Fruit fly (Drosophila melanogaster) whole organism, embryonic: Measurements from ENCODE around the gene CheA75a.

Experiments used
- B-H1 ChIP-seq: fragments of 200-800 bp; sonication (Bioruptor generic); IDR thresholded peaks from 3 replicates; pipeline ENCODE4 v1.3.6; 2022; ENCODE audit warnings: missing biosample characterization, missing genetic modification characterization
- CG11247 ChIP-seq: fragments of 200-800 bp; sonication (Bioruptor generic); IDR thresholded peaks from 2 replicates; pipeline ENCODE4 v1.3.6; 2022; ENCODE audit warnings: missing biosample characterization, missing genetic modification characterization
- CG12071 ChIP-seq: fragments of 200-800 bp; sonication (Bioruptor generic); optimal IDR thresholded peaks from 3 replicates; lab custom pipeline; 2018; ENCODE audit warnings: missing biosample characterization, mild to moderate bottlenecking, missing genetic modification characterization
- CG12299 ChIP-seq: fragments of 200-800 bp; sonication (Bioruptor generic); optimal IDR thresholded peaks from 2 replicates; lab custom pipeline; 2018; ENCODE audit warnings: missing biosample characterization, mild to moderate bottlenecking, missing genetic modification characterization
- CG12942 ChIP-seq: fragments of 200-800 bp; sonication (Bioruptor generic); optimal IDR thresholded peaks from 3 replicates; lab custom pipeline; 2016; ENCODE audit warnings: missing biosample characterization, missing genetic modification characterization
- CG34224 ChIP-seq: fragments of 200-800 bp; sonication (Bioruptor generic); IDR thresholded peaks from 3 replicates; pipeline ENCODE4 v1.3.6; 2022; ENCODE audit warnings: missing biosample characterization, missing genetic modification characterization; ENCODE audit not compliant: partially characterized antibody
- CG4404 ChIP-seq: fragments of 200-800 bp; sonication (Bioruptor generic); IDR thresholded peaks from 2 replicates; pipeline ENCODE4 v1.3.6; 2022; ENCODE audit warnings: missing biosample characterization, missing genetic modification characterization
- CG7271 ChIP-seq: fragments of 200-800 bp; sonication (Bioruptor generic); optimal IDR thresholded peaks from 2 replicates; lab custom pipeline; 2018; ENCODE audit warnings: missing biosample characterization, mild to moderate bottlenecking, missing genetic modification characterization, moderate library complexity
- CG8924 ChIP-seq: fragments of 200-800 bp; optimal IDR thresholded peaks from 3 replicates; lab custom pipeline; 2019; ENCODE audit warnings: missing biosample characterization, mild to moderate bottlenecking, missing genetic modification characterization, moderate library complexity
- Dref ChIP-seq: fragments of 200-800 bp; sonication (Bioruptor generic); IDR thresholded peaks from 2 replicates; pipeline ENCODE4 v1.3.6; 2022; ENCODE audit warnings: missing biosample characterization, missing genetic modification characterization
- Ets65A ChIP-seq: fragments of 200-800 bp; sonication (Bioruptor generic); peaks from one replicate; lab custom pipeline; 2016; ENCODE audit warnings: missing biosample characterization, missing genetic modification characterization
- H15 ChIP-seq: fragments of 200-800 bp; sonication (Bioruptor generic); IDR thresholded peaks from 3 replicates; pipeline ENCODE4 v1.3.6; 2022; ENCODE audit warnings: missing biosample characterization, missing genetic modification characterization
- Hr3 ChIP-seq: fragments of 200-800 bp; sonication (Bioruptor generic); optimal IDR thresholded peaks from 3 replicates; lab custom pipeline; 2016; ENCODE audit warnings: missing biosample characterization, missing genetic modification characterization
- Kr ChIP-seq: fragments of 200-800 bp; sonication (Bioruptor generic); optimal IDR thresholded peaks from 2 replicates; lab custom pipeline; 2017; ENCODE audit warnings: missing biosample characterization, mild to moderate bottlenecking, missing genetic modification characterization
- Nf-YB ChIP-seq: fragments of 200-800 bp; sonication (Bioruptor generic); optimal IDR thresholded peaks from 3 replicates; lab custom pipeline; 2019; ENCODE audit warnings: missing biosample characterization, mild to moderate bottlenecking, missing genetic modification characterization, moderate library complexity
- Scr ChIP-seq: fragments of 200-800 bp; sonication (Bioruptor generic); IDR thresholded peaks from 2 replicates; pipeline ENCODE4 v1.3.6; 2022; ENCODE audit warnings: missing biosample characterization, missing genetic modification characterization; ENCODE audit not compliant: partially characterized antibody
- Xrp1 ChIP-seq: fragments of 200-800 bp; sonication (Bioruptor generic); IDR thresholded peaks from 2 replicates; pipeline ENCODE4 v1.3.6; 2022; ENCODE audit warnings: missing biosample characterization, missing genetic modification characterization
- croc ChIP-seq: fragments of 200-800 bp; sonication (Bioruptor generic); conservative IDR thresholded peaks from 3 replicates; pipeline ENCODE4 v1.3.6; 2022; ENCODE audit warnings: missing biosample characterization, missing genetic modification characterization
- pros ChIP-seq: fragments of 200-800 bp; sonication (Bioruptor generic); optimal IDR thresholded peaks from 3 replicates; lab custom pipeline; 2019; ENCODE audit warnings: missing biosample characterization, mild to moderate bottlenecking, missing genetic modification characterization, moderate library complexity
- tll ChIP-seq, 2 experiments: fragments of 200-800 bp in 1 of 2; fragments of >200 bp in 1 of 2; sonication (Bioruptor generic) in 1 of 2; optimal IDR thresholded peaks; 2 replicates each; lab custom pipeline; 2017 to 2019; ENCODE audit warnings: missing biosample characterization in 2 of 2, missing genetic modification characterization in 2 of 2, mild to moderate bottlenecking in 1 of 2, moderate library complexity in 1 of 2

The CheA75a gene

dm6 chr3L:18297328-18297727 lies 45.4 kb downstream of the CheA75a start (continued):
- TF ChIP-seq CG4404 (GFP tag; lab: Robert Waterston, UW) (no peak; the same call in none of the 2 replicates), CG12942 (no peak), CG12071 (GFP tag; lab: Kevin White, UChicago) (no peak), Nf-YB (peak; percentile 77), H15 (GFP tag; lab: Robert Waterston, UW) (no peak), CG7271 (tag; lab: Kevin White, UChicago) (peak; percentile 50)

dm6 chr3L:18301160-18301559 lies 49.3 kb downstream of the CheA75a start, which contains the start of gene CG13700:
Gene CG13700, minus strand, starts transcription at chr3L:18301260.
- TF ChIP-seq B-H1 (GFP tag; lab: Robert Waterston, UW), result no peak
- TF ChIP-seq Dref (GFP tag; lab: Robert Waterston, UW), result no peak

dm6 chr3L:18302021-18302420 lies 50.1 kb downstream of the CheA75a start:
- TF ChIP-seq CG11247 (GFP tag; lab: Robert Waterston, UW), result no peak
- no peak for TF ChIP-seq croc (GFP tag; lab: Robert Waterston, UW)
- TF ChIP-seq CG34224 (GFP tag; lab: Robert Waterston, UW), result no peak
- peak in 1 of 2 experiments; percentile 16 for TF ChIP-seq tll (GFP tag; optimal IDR thresholded peaks at IDR 0.05; lab: Kevin White, UChicago)
- peak; percentile 37 for TF ChIP-seq pros
- TF ChIP-seq Scr, result no peak
- TF ChIP-seq Hr3, result no peak
- no peak for TF ChIP-seq CG12299 (tag; lab: Kevin White, UChicago)
- TF ChIP-seq Kr (GFP tag; lab: Kevin White, UChicago), result peak; percentile 59
- TF ChIP-seq CG8924 (tag; lab: Kevin White, UChicago), result no peak
- TF ChIP-seq Xrp1 (GFP tag; lab: Robert Waterston, UW), result no peak
- TF ChIP-seq Ets65A (GFP tag; lab: Kevin White, UChicago), result peak; percentile 74
